Fruit fly (Drosophila melanogaster) whole organism, prepupa: Measurements from ENCODE around the gene COX7AL2.

ENCODE experiments used
- CG11762 ChIP-seq: fragments of 200-800 bp; sonication (Bioruptor generic); optimal IDR thresholded peaks from 3 replicates; lab custom pipeline; 2016; ENCODE audit warnings: missing biosample characterization, missing genetic modification characterization; ENCODE audit not compliant: insufficient read depth
- CG6792 ChIP-seq: fragments of 200-800 bp; sonication (Bioruptor generic); optimal IDR thresholded peaks from 3 replicates; lab custom pipeline; 2016; ENCODE audit warnings: missing biosample characterization, missing genetic modification characterization
- Eip78C ChIP-seq: fragments of 200-800 bp; sonication (Bioruptor generic); peaks from one replicate; lab custom pipeline; 2016; ENCODE audit warnings: missing biosample characterization, missing genetic modification characterization
- Gug ChIP-seq: fragments of 200-800 bp; sonication (Bioruptor generic); IDR thresholded peaks from 2 replicates; pipeline ENCODE4 v1.3.6; 2022; ENCODE audit warnings: missing biosample characterization, missing genetic modification characterization
- Lpt ChIP-seq: fragments of 200-800 bp; sonication (Bioruptor generic); optimal IDR thresholded peaks from 3 replicates; lab custom pipeline; 2016; ENCODE audit warnings: missing biosample characterization, missing genetic modification characterization
- fkh ChIP-seq: fragments of 200-800 bp; sonication (Bioruptor generic); optimal IDR thresholded peaks from 3 replicates; lab custom pipeline; 2017; ENCODE audit warnings: missing biosample characterization, mild to moderate bottlenecking, missing genetic modification characterization, moderate library complexity
- spab ChIP-seq: fragments of 200-800 bp; sonication (Bioruptor generic); optimal IDR thresholded peaks from 2 replicates; lab custom pipeline; 2017; ENCODE audit warnings: missing biosample characterization, mild to moderate bottlenecking, missing genetic modification characterization, missing genetic modification reagents

- TF ChIP-seq Eip78C (GFP tag; lab: Kevin White, UChicago) (no peak), fkh (no peak), spab (GFP tag; lab: Kevin White, UChicago) (no peak), Gug (GFP tag; lab: Robert Waterston, UW) (no peak), CG11762 (no peak), CG6792 (GFP tag; lab: Kevin White, UChicago) (no peak), Lpt (GFP tag; lab: Kevin White, UChicago) (no peak)
Observed at dm6 chr2L:2144725-2145656, 52.7 kb downstream of the COX7AL2 start, which contains the start of gene tho2.
